Worm (Caenorhabditis elegans) whole organism, L4 larva: ENCODE data around the gene crm-1.

ENCODE experiments used
- D1046.2 ChIP-seq: fragments of 200-800 bp; sonication (Bioruptor generic); IDR thresholded peaks from 2 replicates; pipeline ENCODE4 v1.3.6; 2022; ENCODE audit warnings: missing genetic modification characterization, missing compliant biosample characterization
- F37D6.2 ChIP-seq: sonication (generic microtip); optimal IDR thresholded peaks from 2 replicates; lab custom pipeline; 2016; ENCODE audit warnings: mild to moderate bottlenecking, missing genetic modification characterization, missing compliant biosample characterization
- F49E8.2 ChIP-seq: sonication (generic microtip); optimal IDR thresholded peaks from 2 replicates; lab custom pipeline; 2016; ENCODE audit warnings: missing compliant biosample characterization, mild to moderate bottlenecking, missing genetic modification characterization, borderline replicate concordance
- T20F7.1 ChIP-seq: fragments of 200-800 bp; sonication (Bioruptor generic); optimal IDR thresholded peaks from 2 replicates; lab custom pipeline; 2018; ENCODE audit warnings: mild to moderate bottlenecking, missing genetic modification characterization, missing compliant biosample characterization
- T26A8.4 ChIP-seq: fragments of 200-800 bp; sonication (Bioruptor generic); IDR thresholded peaks from 2 replicates; pipeline ENCODE4 v1.3.6; 2022; ENCODE audit warnings: missing genetic modification characterization, missing compliant biosample characterization
- Y105C5A.15 ChIP-seq: fragments of 200-800 bp; sonication (Bioruptor generic); IDR thresholded peaks from 2 replicates; pipeline ENCODE4 v1.3.6; 2022; ENCODE audit warnings: missing genetic modification characterization, missing compliant biosample characterization
- Y48G9A.11 ChIP-seq: fragments of 200-800 bp; sonication (Bioruptor generic); IDR thresholded peaks from 2 replicates; pipeline ENCODE4 v1.3.6; 2022; ENCODE audit warnings: missing genetic modification reagents, missing genetic modification characterization, missing compliant biosample characterization
- Y75B8A.6 ChIP-seq: fragments of 200-800 bp; sonication (Bioruptor generic); IDR thresholded peaks from 2 replicates; pipeline ENCODE4 v1.3.6; 2022; ENCODE audit warnings: missing genetic modification reagents, missing genetic modification characterization, missing compliant biosample characterization
- aha-1 ChIP-seq: fragments of 150-350 bp; peaks from one replicate; lab custom pipeline; 2014; ENCODE audit warnings: missing biosample characterization, missing genetic modification characterization
- arid-1 ChIP-seq: fragments of 200-800 bp; sonication (Bioruptor generic); conservative IDR thresholded peaks from 2 replicates; pipeline ENCODE4 v1.3.6; 2022; ENCODE audit warnings: missing genetic modification reagents, missing genetic modification characterization, missing compliant biosample characterization
- ceh-20 ChIP-seq: fragments of 200-800 bp; sonication (Bioruptor generic); IDR thresholded peaks from 2 replicates; pipeline ENCODE4 v1.3.6; 2022; ENCODE audit warnings: missing genetic modification reagents, missing genetic modification characterization, missing compliant biosample characterization
- ctbp-1 ChIP-seq: fragments of 200-800 bp; sonication (Bioruptor generic); IDR thresholded peaks from 2 replicates; pipeline ENCODE4 v1.3.6; 2022; ENCODE audit warnings: missing genetic modification reagents, missing genetic modification characterization, missing compliant biosample characterization
- daf-16 ChIP-seq, 3 experiments: sonication (generic microtip); optimal IDR thresholded peaks; 2 replicates each; lab custom pipeline; 2016 to 2017; ENCODE audit warnings: missing genetic modification characterization in 3 of 3, missing genetic modification reagents in 3 of 3, mild to moderate bottlenecking in 2 of 3, missing compliant biosample characterization in 2 of 3, missing biosample characterization in 1 of 3, moderate library complexity in 1 of 3
- daf-19 ChIP-seq: fragments of 200-800 bp; sonication (Bioruptor generic); conservative IDR thresholded peaks from 2 replicates; pipeline ENCODE4 v1.3.6; 2022; ENCODE audit warnings: missing genetic modification characterization, missing compliant biosample characterization
- dmd-9 ChIP-seq: fragments of 200-800 bp; sonication (Bioruptor generic); IDR thresholded peaks from 2 replicates; pipeline ENCODE4 v1.3.6; 2022; ENCODE audit warnings: missing genetic modification reagents, missing genetic modification characterization, missing compliant biosample characterization
- dve-1 ChIP-seq: sonication (generic microtip); optimal IDR thresholded peaks from 2 replicates; lab custom pipeline; 2017; ENCODE audit warnings: antibody characterized with exemption, mild to moderate bottlenecking, missing genetic modification characterization, missing compliant biosample characterization; ENCODE audit not compliant: insufficient read depth
- egl-43 ChIP-seq: fragments of 200-800 bp; sonication (Bioruptor generic); IDR thresholded peaks from 2 replicates; pipeline ENCODE4 v1.3.6; 2022; ENCODE audit warnings: missing genetic modification reagents, missing genetic modification characterization, missing compliant biosample characterization
- hif-1 ChIP-seq, 2 experiments: sonication (generic microtip); optimal IDR thresholded peaks; 2 replicates each; lab custom pipeline; 2016 to 2017; ENCODE audit warnings: missing compliant biosample characterization in 2 of 2, missing genetic modification characterization in 2 of 2, missing genetic modification reagents in 2 of 2, missing genotype in 2 of 2, mild to moderate bottlenecking in 1 of 2
- hmg-1.1 ChIP-seq: fragments of 200-800 bp; sonication (Bioruptor generic); IDR thresholded peaks from 2 replicates; pipeline ENCODE4 v1.3.6; 2022; ENCODE audit warnings: missing genetic modification reagents, missing genetic modification characterization, missing compliant biosample characterization
- lin-38 ChIP-seq: fragments of 200-800 bp; sonication (Bioruptor generic); IDR thresholded peaks from 2 replicates; pipeline ENCODE4 v1.3.6; 2022; ENCODE audit warnings: missing genetic modification reagents, missing genetic modification characterization, missing compliant biosample characterization
- lsy-2 ChIP-seq, 2 experiments: fragments of 150-350 bp in 1 of 2; sonication (generic microtip) in 1 of 2; optimal IDR thresholded peaks; 2 replicates each; lab custom pipeline; 2014 to 2017; ENCODE audit warnings: missing biosample characterization in 2 of 2, missing genetic modification characterization in 2 of 2
- madf-5 ChIP-seq, 2 experiments: fragments of 200-800 bp; sonication (Bioruptor generic); IDR thresholded peaks; 2 replicates each; pipeline ENCODE4 v1.3.6; 2022; ENCODE audit warnings: missing compliant biosample characterization in 2 of 2, missing genetic modification characterization in 2 of 2
- mdt-29 ChIP-seq: fragments of 200-800 bp; sonication (Bioruptor generic); IDR thresholded peaks from 2 replicates; pipeline ENCODE4 v1.3.6; 2022; ENCODE audit warnings: missing genetic modification reagents, missing genetic modification characterization, missing compliant biosample characterization
- mes-2 ChIP-seq: sonication (generic microtip); optimal IDR thresholded peaks from 2 replicates; lab custom pipeline; 2016; ENCODE audit warnings: missing genotype, mild to moderate bottlenecking, missing genetic modification characterization, missing compliant biosample characterization; ENCODE audit not compliant: poor library complexity, severe bottlenecking
- mxl-2 ChIP-seq: fragments of 200-800 bp; sonication (Bioruptor generic); conservative IDR thresholded peaks from 2 replicates; pipeline ENCODE4 v1.3.6; 2022; ENCODE audit warnings: missing genetic modification reagents, missing genetic modification characterization, missing compliant biosample characterization
- mxl-3 ChIP-seq: fragments of 200-800 bp; sonication (Bioruptor generic); optimal IDR thresholded peaks from 2 replicates; lab custom pipeline; 2018; ENCODE audit warnings: mild to moderate bottlenecking, missing genetic modification characterization, missing compliant biosample characterization
- nhr-102 ChIP-seq: sonication (generic microtip); optimal IDR thresholded peaks from 2 replicates; lab custom pipeline; 2016; ENCODE audit warnings: mild to moderate bottlenecking, missing genetic modification characterization, moderate library complexity, missing compliant biosample characterization
- nhr-41 ChIP-seq: fragments of 200-800 bp; sonication (Bioruptor generic); IDR thresholded peaks from 2 replicates; pipeline ENCODE4 v1.3.6; 2022; ENCODE audit warnings: missing genetic modification reagents, missing genetic modification characterization, missing compliant biosample characterization
- nhr-48 ChIP-seq: sonication (generic microtip); optimal IDR thresholded peaks from 2 replicates; lab custom pipeline; 2016; ENCODE audit warnings: mild to moderate bottlenecking, missing genetic modification characterization, missing compliant biosample characterization
- php-3 ChIP-seq: fragments of 200-800 bp; sonication (Bioruptor generic); IDR thresholded peaks from 2 replicates; pipeline ENCODE4 v1.3.6; 2022; ENCODE audit warnings: missing genetic modification reagents, missing genetic modification characterization, missing compliant biosample characterization
- pqm-1 ChIP-seq: sonication (generic microtip); optimal IDR thresholded peaks from 2 replicates; lab custom pipeline; 2017; ENCODE audit warnings: missing biosample characterization, missing genetic modification characterization
- rbr-2 ChIP-seq: sonication (generic microtip); optimal IDR thresholded peaks from 2 replicates; lab custom pipeline; 2016; ENCODE audit warnings: missing genotype, missing genetic modification characterization, missing compliant biosample characterization
- saeg-2 ChIP-seq: fragments of 200-800 bp; sonication (Bioruptor generic); IDR thresholded peaks from 2 replicates; pipeline ENCODE4 v1.3.6; 2022; ENCODE audit warnings: missing genetic modification reagents, missing genetic modification characterization, missing compliant biosample characterization
- sdz-12 ChIP-seq: fragments of 200-800 bp; sonication (Bioruptor generic); optimal IDR thresholded peaks from 2 replicates; lab custom pipeline; 2018; ENCODE audit warnings: mild to moderate bottlenecking, missing genetic modification characterization, missing compliant biosample characterization
- set-16 ChIP-seq: fragments of 200-800 bp; sonication (Bioruptor generic); IDR thresholded peaks from 2 replicates; pipeline ENCODE4 v1.3.6; 2022; ENCODE audit warnings: missing genetic modification reagents, missing genetic modification characterization, missing compliant biosample characterization
- snpc-1.2 ChIP-seq: fragments of 200-800 bp; sonication (Bioruptor generic); IDR thresholded peaks from 2 replicates; pipeline ENCODE4 v1.3.6; 2022; ENCODE audit warnings: missing genetic modification reagents, missing genetic modification characterization, missing compliant biosample characterization
- spr-1 ChIP-seq: sonication (generic microtip); optimal IDR thresholded peaks from 2 replicates; lab custom pipeline; 2016; ENCODE audit warnings: mild to moderate bottlenecking, missing genetic modification characterization, missing compliant biosample characterization
- tra-1 ChIP-seq: fragments of 200-800 bp; sonication (Bioruptor generic); IDR thresholded peaks from 2 replicates; pipeline ENCODE4 v1.3.6; 2022; ENCODE audit warnings: missing genetic modification reagents, missing genetic modification characterization, missing compliant biosample characterization
- unc-130 ChIP-seq: sonication (generic microtip); optimal IDR thresholded peaks from 2 replicates; lab custom pipeline; 2016; ENCODE audit warnings: missing genetic modification reagents, missing genetic modification characterization, missing compliant biosample characterization
- vab-7 ChIP-seq: fragments of 200-800 bp; sonication (Bioruptor generic); IDR thresholded peaks from 2 replicates; pipeline ENCODE4 v1.3.6; 2022; ENCODE audit warnings: missing genetic modification reagents, missing genetic modification characterization, missing compliant biosample characterization
- zfp-3 ChIP-seq: fragments of 200-800 bp; sonication (Bioruptor generic); conservative IDR thresholded peaks from 2 replicates; pipeline ENCODE4 v1.3.6; 2022; ENCODE audit warnings: missing genetic modification reagents, missing genetic modification characterization, missing compliant biosample characterization
- zip-11 ChIP-seq: fragments of 200-800 bp; sonication (Bioruptor generic); IDR thresholded peaks from 2 replicates; pipeline ENCODE4 v1.3.6; 2022; ENCODE audit warnings: missing genetic modification characterization, missing compliant biosample characterization
- zip-2 ChIP-seq: fragments of 150-350 bp; optimal IDR thresholded peaks from 2 replicates; lab custom pipeline; 2014; ENCODE audit warnings: missing biosample characterization, missing genetic modification characterization

The crm-1 gene

ce11 chrV:10350054-10350453 lies 18.1 kb upstream of the crm-1 start, which contains the start of gene K07C5.9:
TSS of gene K07C5.9 (minus strand) at chrV:10350154.
- no peak for TF ChIP-seq unc-130 (GFP tag; lab: Kevin White, UChicago)
- peak; percentile 8 for TF ChIP-seq mes-2 (tag; lab: Kevin White, UChicago)
- 0 out of 2 replicates have a peak, but pooled peaks have one; percentile 10 for TF ChIP-seq lin-38 (GFP tag; lab: Robert Waterston, UW)
- no peak for TF ChIP-seq daf-16 (GFP tag; optimal IDR thresholded peaks at IDR 0.05; lab: Kevin White, UChicago)
- TF ChIP-seq daf-16 (tag; optimal IDR thresholded peaks at IDR 0.05; lab: Kevin White, UChicago) = peak; percentile 25
- TF ChIP-seq, all 104 proteins: peak for 3

- TF ChIP-seq vab-7 (GFP tag; lab: Robert Waterston, UW) (peak; percentile 12; the same call in 1 of the 2 replicates), pqm-1 (tag; lab: Kevin White, UChicago) (no peak), set-16 (GFP tag; lab: Robert Waterston, UW) (no peak), zip-2 (tag; lab: Kevin White, UChicago) (no peak), arid-1 (no peak), spr-1 (tag; lab: Kevin White, UChicago) (no peak), lin-38 (GFP tag; lab: Robert Waterston, UW) (peak; percentile 27; the same call in 1 of the 2 replicates), sdz-12 (GFP tag; lab: Kevin White, UChicago) (no peak), rbr-2 (tag; lab: Kevin White, UChicago) (no peak), T26A8.4 (GFP tag; lab: Robert Waterston, UW) (no peak)
Observed at ce11 chrV:10342904-10343303, 11.0 kb upstream of the crm-1 start, which contains the start of gene K07C5.3. TSS of gene K07C5.3 (plus strand) at chrV:10343032.

- TF ChIP-seq vab-7 (GFP tag; lab: Robert Waterston, UW) (peak; percentile 78), dmd-9 (GFP tag; lab: Robert Waterston, UW) (peak; percentile 94), saeg-2 (GFP tag; lab: Robert Waterston, UW) (peak; percentile 90), Y48G9A.11 (GFP tag; lab: Robert Waterston, UW) (peak; percentile 89), mes-2 (tag; lab: Kevin White, UChicago) (peak; percentile 78), lin-38 (GFP tag; lab: Robert Waterston, UW) (peak; percentile 92), hmg-1.1 (peak; percentile 90), F49E8.2 (tag; lab: Kevin White, UChicago) (peak; percentile 78), lsy-2 (tag; optimal IDR thresholded peaks at IDR 0.05; lab: Kevin White, UChicago) (peak in 1 of 2 experiments; percentile 21), F37D6.2 (tag; lab: Kevin White, UChicago) (peak; percentile 67), set-16 (GFP tag; lab: Robert Waterston, UW) (peak; percentile 63), Y75B8A.6 (GFP tag; lab: Robert Waterston, UW) (peak; percentile 94), nhr-48 (tag; lab: Kevin White, UChicago) (peak; percentile 95), egl-43 (GFP tag; lab: Robert Waterston, UW) (peak; percentile 94), dve-1 (tag; lab: Kevin White, UChicago) (peak; percentile 9), mxl-3 (GFP tag; lab: Kevin White, UChicago) (peak; percentile 54), daf-19 (GFP tag; lab: Robert Waterston, UW) (peak; percentile 72; the same call in 1 of the 2 replicates), snpc-1.2 (peak; percentile 82), nhr-41 (peak; percentile 24; the same call in 1 of the 2 replicates), ceh-20 (GFP tag; lab: Robert Waterston, UW) (peak; percentile 95), aha-1 (tag; lab: Kevin White, UChicago) (peak; percentile 93), madf-5 (GFP tag; IDR thresholded peaks at IDR 0.05; lab: Robert Waterston, UW) (peak in 1 of 2 experiments; percentile 83; a peak in 1 of 4 replicates), mxl-2 (GFP tag; lab: Robert Waterston, UW) (peak; percentile 74; the same call in 1 of the 2 replicates), Y105C5A.15 (GFP tag; lab: Robert Waterston, UW) (0 out of 2 replicates have a peak, but pooled peaks have one; percentile 11), D1046.2 (GFP tag; lab: Robert Waterston, UW) (peak; percentile 89), T26A8.4 (GFP tag; lab: Robert Waterston, UW) (peak; percentile 95), zfp-3 (GFP tag; lab: Robert Waterston, UW) (peak; percentile 93), ctbp-1 (peak; percentile 91), hif-1 (tag; optimal IDR thresholded peaks at IDR 0.05; lab: Kevin White, UChicago) (peak; percentile 16 to 30), php-3 (GFP tag; lab: Robert Waterston, UW) (peak; percentile 91), tra-1 (GFP tag; lab: Robert Waterston, UW) (peak; percentile 94), zip-11 (GFP tag; lab: Robert Waterston, UW) (0 out of 2 replicates have a peak, but pooled peaks have one; percentile 23), rbr-2 (tag; lab: Kevin White, UChicago) (peak; percentile 80), mdt-29 (peak; percentile 89), T20F7.1 (GFP tag; lab: Kevin White, UChicago) (peak; percentile 65), nhr-102 (tag; lab: Kevin White, UChicago) (peak; percentile 86)
Observed at ce11 chrV:10341905-10342328, 10.0 kb upstream of the crm-1 start, which contains the start of gene K07C5.13. TSS of gene K07C5.13 (plus strand) at chrV:10342055.
